Worm (Caenorhabditis elegans) whole organism, L1 larva: Measurements from ENCODE around the gene C49A9.2.

Experiments used
- lin-15B ChIP-seq: fragments of 150-350 bp; sonication (generic microtip); optimal IDR thresholded peaks from 3 replicates; lab custom pipeline; 2014; ENCODE audit warnings: missing biosample characterization, missing genetic modification characterization
- mab-9 ChIP-seq: fragments of 200-800 bp; sonication (Bioruptor generic); IDR thresholded peaks from 2 replicates; pipeline ENCODE4 v1.3.6; 2022; ENCODE audit warnings: missing genetic modification reagents, missing genetic modification characterization, missing compliant biosample characterization
- nhr-47 ChIP-seq: sonication (generic microtip); optimal IDR thresholded peaks from 2 replicates; lab custom pipeline; 2016; ENCODE audit warnings: mild to moderate bottlenecking, missing genetic modification characterization, moderate library complexity, missing compliant biosample characterization
- sptf-1 ChIP-seq: fragments of 150-350 bp; optimal IDR thresholded peaks from 2 replicates; lab custom pipeline; 2014; ENCODE audit warnings: missing biosample characterization, missing genetic modification characterization
- tbx-2 ChIP-seq: sonication (generic microtip); optimal IDR thresholded peaks from 2 replicates; lab custom pipeline; 2016; ENCODE audit warnings: missing genetic modification characterization, missing compliant biosample characterization
- ztf-11 ChIP-seq, 2 experiments: sonication (generic microtip); optimal IDR thresholded peaks; 2 replicates each; lab custom pipeline; 2016 to 2017; ENCODE audit warnings: missing genetic modification characterization in 2 of 2, missing biosample characterization in 1 of 2, missing compliant biosample characterization in 1 of 2

- TF ChIP-seq lin-15B (tag; lab: Kevin White, UChicago) (no peak), ztf-11 (tag; optimal IDR thresholded peaks at IDR 0.05; lab: Kevin White, UChicago) (no peak), sptf-1 (tag; lab: Kevin White, UChicago) (no peak), nhr-47 (tag; lab: Kevin White, UChicago) (no peak), mab-9 (GFP tag; lab: Robert Waterston, UW) (no peak), tbx-2 (tag; lab: Kevin White, UChicago) (no peak)
Observed at ce11 chrIV:6232769-6233290, 7.6 kb downstream of the C49A9.2 start, which contains the start of gene F58F9.3.
